Fruit fly (Drosophila melanogaster) whole organism, embryonic: ENCODE data around the gene CG13928.

Source experiments
- Antp ChIP-seq: fragments of 200-800 bp; sonication (Bioruptor generic); optimal IDR thresholded peaks from 3 replicates; lab custom pipeline; 2016; ENCODE audit warnings: missing biosample characterization, missing genetic modification characterization
- Asciz ChIP-seq: fragments of 200-800 bp; sonication (Bioruptor generic); optimal IDR thresholded peaks from 2 replicates; lab custom pipeline; 2017; ENCODE audit warnings: missing biosample characterization, mild to moderate bottlenecking, missing genetic modification characterization, missing genetic modification reagents
- CG1024 ChIP-seq: fragments of 200-800 bp; sonication (Bioruptor generic); IDR thresholded peaks from 2 replicates; pipeline ENCODE4 v1.3.6; 2022; ENCODE audit warnings: missing biosample characterization, missing genetic modification characterization
- CG10462 ChIP-seq: fragments of 200-800 bp; sonication (Bioruptor generic); optimal IDR thresholded peaks from 2 replicates; lab custom pipeline; 2016; ENCODE audit warnings: missing biosample characterization, missing genetic modification characterization
- CG10543 ChIP-seq: fragments of 200-800 bp; sonication (Bioruptor generic); optimal IDR thresholded peaks from 3 replicates; lab custom pipeline; 2017; ENCODE audit warnings: missing biosample characterization, mild to moderate bottlenecking, missing genetic modification characterization, moderate library complexity
- CG11696 ChIP-seq: fragments of 200-800 bp; sonication (Bioruptor generic); IDR thresholded peaks from 2 replicates; pipeline ENCODE4 v1.3.6; 2022; ENCODE audit warnings: missing biosample characterization, missing genetic modification characterization
- CG12071 ChIP-seq: fragments of 200-800 bp; sonication (Bioruptor generic); optimal IDR thresholded peaks from 3 replicates; lab custom pipeline; 2018; ENCODE audit warnings: missing biosample characterization, mild to moderate bottlenecking, missing genetic modification characterization
- CG15011 ChIP-seq: fragments of 200-800 bp; sonication (Bioruptor generic); optimal IDR thresholded peaks from 3 replicates; lab custom pipeline; 2018; ENCODE audit warnings: missing biosample characterization, mild to moderate bottlenecking, missing genetic modification characterization
- CG16813 ChIP-seq: fragments of 200-800 bp; sonication (Bioruptor generic); IDR thresholded peaks from 3 replicates; pipeline ENCODE4 v1.3.6; 2022; ENCODE audit warnings: missing biosample characterization, missing genetic modification characterization; ENCODE audit not compliant: partially characterized antibody
- CG18619 ChIP-seq: fragments of 200-800 bp; sonication (Bioruptor generic); optimal IDR thresholded peaks from 3 replicates; lab custom pipeline; 2017; ENCODE audit warnings: missing biosample characterization, mild to moderate bottlenecking, missing genetic modification characterization
- CG2199 ChIP-seq: fragments of 200-800 bp; sonication (Bioruptor generic); IDR thresholded peaks from 3 replicates; pipeline ENCODE4 v1.3.6; 2022; ENCODE audit warnings: missing biosample characterization, missing genetic modification characterization
- CG31365 ChIP-seq: fragments of 200-800 bp; sonication (Bioruptor generic); optimal IDR thresholded peaks from 2 replicates; lab custom pipeline; 2018; ENCODE audit warnings: missing biosample characterization, mild to moderate bottlenecking, missing genetic modification characterization
- CG3726 ChIP-seq: fragments of 200-800 bp; sonication (Bioruptor generic); IDR thresholded peaks from 3 replicates; pipeline ENCODE4, ENCODE4 v1.3.6; 2022; ENCODE audit warnings: missing biosample characterization, missing genetic modification characterization
- CG4730 ChIP-seq: fragments of 200-800 bp; sonication (Bioruptor generic); IDR thresholded peaks from 2 replicates; pipeline ENCODE4 v1.3.6; 2022; ENCODE audit warnings: missing biosample characterization, missing genetic modification characterization
- CG5953 ChIP-seq: fragments of 200-800 bp; sonication (Bioruptor generic); IDR thresholded peaks from 2 replicates; pipeline ENCODE4 v1.3.6; 2022; ENCODE audit warnings: missing biosample characterization, missing genetic modification characterization
- CG6683 ChIP-seq: fragments of 200-800 bp; sonication (Bioruptor generic); optimal IDR thresholded peaks from 2 replicates; lab custom pipeline; 2017; ENCODE audit warnings: missing biosample characterization, mild to moderate bottlenecking, missing genetic modification characterization, missing genetic modification reagents
- CG7556 ChIP-seq: fragments of 200-800 bp; sonication (Bioruptor generic); optimal IDR thresholded peaks from 2 replicates; lab custom pipeline; 2017; ENCODE audit warnings: missing biosample characterization, mild to moderate bottlenecking, missing genetic modification characterization
- CG7928 ChIP-seq: fragments of 200-800 bp; sonication (Bioruptor generic); optimal IDR thresholded peaks from 2 replicates; lab custom pipeline; 2017; ENCODE audit warnings: missing biosample characterization, mild to moderate bottlenecking, missing genetic modification characterization
- CG8281 ChIP-seq: fragments of 200-800 bp; sonication (Bioruptor generic); optimal IDR thresholded peaks from 2 replicates; lab custom pipeline; 2018; ENCODE audit warnings: missing biosample characterization, mild to moderate bottlenecking, missing genetic modification characterization, moderate library complexity
- CG9797 ChIP-seq: fragments of 200-800 bp; sonication (Bioruptor generic); optimal IDR thresholded peaks from 3 replicates; lab custom pipeline; 2018; ENCODE audit warnings: missing biosample characterization, mild to moderate bottlenecking, missing genetic modification characterization
- CG9932 ChIP-seq: fragments of 200-800 bp; sonication (Bioruptor generic); IDR thresholded peaks from 2 replicates; pipeline ENCODE4 v1.3.6; 2022; ENCODE audit warnings: missing biosample characterization, missing genetic modification characterization
- Dref ChIP-seq: fragments of 200-800 bp; sonication (Bioruptor generic); IDR thresholded peaks from 2 replicates; pipeline ENCODE4 v1.3.6; 2022; ENCODE audit warnings: missing biosample characterization, missing genetic modification characterization
- Gug ChIP-seq: fragments of 200-800 bp; sonication (Bioruptor generic); IDR thresholded peaks from 4 replicates; pipeline ENCODE4 v1.3.6; 2022; ENCODE audit warnings: missing biosample characterization, missing genetic modification characterization
- H15 ChIP-seq: fragments of 200-800 bp; sonication (Bioruptor generic); IDR thresholded peaks from 3 replicates; pipeline ENCODE4 v1.3.6; 2022; ENCODE audit warnings: missing biosample characterization, missing genetic modification characterization
- Hr3 ChIP-seq: fragments of 200-800 bp; sonication (Bioruptor generic); optimal IDR thresholded peaks from 3 replicates; lab custom pipeline; 2016; ENCODE audit warnings: missing biosample characterization, missing genetic modification characterization
- Hr39 ChIP-seq: fragments of >200 bp; optimal IDR thresholded peaks from 2 replicates; lab custom pipeline; 2017
- Lim3 ChIP-seq: fragments of 200-800 bp; sonication (Bioruptor generic); IDR thresholded peaks from 2 replicates; pipeline ENCODE4 v1.3.6; 2022; ENCODE audit warnings: missing biosample characterization, missing genetic modification characterization
- Max ChIP-seq: fragments of 200-800 bp; sonication (Bioruptor generic); optimal IDR thresholded peaks from 2 replicates; lab custom pipeline; 2016; ENCODE audit warnings: missing biosample characterization, mild to moderate bottlenecking, missing genetic modification characterization
- Meics ChIP-seq: fragments of 200-800 bp; sonication (Bioruptor generic); optimal IDR thresholded peaks from 2 replicates; lab custom pipeline; 2017; ENCODE audit warnings: missing biosample characterization, mild to moderate bottlenecking, missing genetic modification characterization
- Nf-YC ChIP-seq: fragments of 200-800 bp; optimal IDR thresholded peaks from 3 replicates; lab custom pipeline; 2019; ENCODE audit warnings: missing biosample characterization, mild to moderate bottlenecking, missing genetic modification characterization, moderate library complexity
- PHDP ChIP-seq: fragments of 200-800 bp; sonication (Bioruptor generic); optimal IDR thresholded peaks from 3 replicates; lab custom pipeline; 2018; ENCODE audit warnings: missing biosample characterization, mild to moderate bottlenecking, missing genetic modification characterization, moderate library complexity
- Six4 ChIP-seq: fragments of 200-800 bp; sonication (Bioruptor generic); optimal IDR thresholded peaks from 2 replicates; lab custom pipeline; 2016; ENCODE audit warnings: missing biosample characterization, missing genetic modification characterization
- Ssrp ChIP-seq: fragments of 200-800 bp; sonication (Bioruptor generic); optimal IDR thresholded peaks from 2 replicates; lab custom pipeline; 2018; ENCODE audit warnings: missing biosample characterization, mild to moderate bottlenecking, missing genetic modification characterization, moderate library complexity
- Xbp1 ChIP-seq: fragments of 200-800 bp; sonication (Bioruptor generic); optimal IDR thresholded peaks from 3 replicates; lab custom pipeline; 2016; ENCODE audit warnings: missing biosample characterization, mild to moderate bottlenecking, missing genetic modification characterization
- Xrp1 ChIP-seq: fragments of 200-800 bp; sonication (Bioruptor generic); IDR thresholded peaks from 2 replicates; pipeline ENCODE4 v1.3.6; 2022; ENCODE audit warnings: missing biosample characterization, missing genetic modification characterization
- abd-A ChIP-seq: fragments of 200-800 bp; sonication (Bioruptor generic); optimal IDR thresholded peaks from 3 replicates; lab custom pipeline; 2019; ENCODE audit warnings: missing biosample characterization, mild to moderate bottlenecking, missing genetic modification characterization, moderate library complexity
- ase ChIP-seq: fragments of 200-800 bp; sonication (Bioruptor generic); IDR thresholded peaks from 3 replicates; pipeline ENCODE4 v1.3.6; 2022; ENCODE audit warnings: missing biosample characterization, missing genetic modification characterization
- bab2 ChIP-seq: fragments of 200-800 bp; sonication (Bioruptor generic); optimal IDR thresholded peaks from 2 replicates; lab custom pipeline; 2016; ENCODE audit warnings: missing biosample characterization, missing genetic modification characterization
- chinmo ChIP-seq: fragments of 200-800 bp; sonication (Bioruptor generic); IDR thresholded peaks from 4 replicates; pipeline ENCODE4 v1.3.6; 2022; ENCODE audit warnings: missing biosample characterization, missing genetic modification characterization; ENCODE audit not compliant: partially characterized antibody
- da ChIP-seq: fragments of 200-800 bp; sonication (Bioruptor generic); optimal IDR thresholded peaks from 2 replicates; lab custom pipeline; 2016; ENCODE audit warnings: missing biosample characterization, missing genetic modification characterization
- danr ChIP-seq: fragments of 200-800 bp; sonication (Bioruptor generic); IDR thresholded peaks from 2 replicates; pipeline ENCODE4 v1.3.6; 2022; ENCODE audit warnings: missing biosample characterization, missing genetic modification characterization
- fu2 ChIP-seq: fragments of 200-800 bp; sonication (Bioruptor generic); optimal IDR thresholded peaks from 2 replicates; lab custom pipeline; 2016; ENCODE audit warnings: missing biosample characterization, missing genetic modification characterization
- kni ChIP-seq: fragments of 200-800 bp; sonication (Bioruptor generic); optimal IDR thresholded peaks from 3 replicates; lab custom pipeline; 2017; ENCODE audit warnings: mild to moderate bottlenecking, missing biosample characterization, missing genetic modification reagents, missing genetic modification characterization
- lbe ChIP-seq: fragments of 200-800 bp; sonication (Bioruptor generic); optimal IDR thresholded peaks from 2 replicates; lab custom pipeline; 2016; ENCODE audit warnings: missing biosample characterization, mild to moderate bottlenecking, missing genetic modification characterization
- salm ChIP-seq: fragments of 200-800 bp; sonication (Bioruptor generic); optimal IDR thresholded peaks from 2 replicates; lab custom pipeline; 2018; ENCODE audit warnings: missing biosample characterization, mild to moderate bottlenecking, missing genetic modification characterization
- slbo ChIP-seq: fragments of 200-800 bp; sonication (Bioruptor generic); IDR thresholded peaks from 2 replicates; pipeline ENCODE4 v1.3.6; 2022; ENCODE audit warnings: missing biosample characterization, missing genetic modification characterization
- sob ChIP-seq: fragments of 200-800 bp; sonication (Bioruptor generic); IDR thresholded peaks from 2 replicates; pipeline ENCODE4 v1.3.6; 2022; ENCODE audit warnings: missing biosample characterization, missing genetic modification characterization
- sqz ChIP-seq: fragments of 200-800 bp; sonication (Bioruptor generic); optimal IDR thresholded peaks from 3 replicates; lab custom pipeline; 2018; ENCODE audit warnings: missing biosample characterization, mild to moderate bottlenecking, missing genetic modification characterization
- sug ChIP-seq: fragments of 200-800 bp; optimal IDR thresholded peaks from 2 replicates; lab custom pipeline; 2019; ENCODE audit warnings: missing biosample characterization, mild to moderate bottlenecking, missing genetic modification characterization, moderate library complexity
- toy ChIP-seq: fragments of 200-800 bp; sonication (Bioruptor generic); IDR thresholded peaks from 2 replicates; pipeline ENCODE4 v1.3.6; 2022; ENCODE audit warnings: missing biosample characterization, missing genetic modification characterization
- unc-4 ChIP-seq: fragments of 200-800 bp; sonication (Bioruptor generic); IDR thresholded peaks from 2 replicates; pipeline ENCODE4 v1.3.6; 2022; ENCODE audit warnings: missing biosample characterization, missing genetic modification characterization; ENCODE audit not compliant: partially characterized antibody
- zen ChIP-seq: fragments of 200-800 bp; sonication (Bioruptor generic); optimal IDR thresholded peaks from 3 replicates; lab custom pipeline; 2018; ENCODE audit warnings: missing biosample characterization, mild to moderate bottlenecking, missing genetic modification characterization, moderate library complexity
- zen2 ChIP-seq: fragments of 200-800 bp; sonication (Bioruptor generic); IDR thresholded peaks from 3 replicates; pipeline ENCODE4 v1.3.6; 2022; ENCODE audit warnings: missing biosample characterization, missing genetic modification characterization; ENCODE audit not compliant: partially characterized antibody

Gene CG13928

dm6 chr3L:1664876-1665275, 36.7 kb upstream of the CG13928 start, which contains the start of the genes Srrm234 and CG7974 (continued):
- TF ChIP-seq kni (GFP tag; lab: Kevin White, UChicago) (no peak), lbe (GFP tag; lab: Kevin White, UChicago) (peak; percentile 31), CG12071 (GFP tag; lab: Kevin White, UChicago) (no peak), CG7928 (no peak), chinmo (GFP tag; lab: Robert Waterston, UW) (0 out of 4 replicates have a peak, but pooled peaks have one; percentile 5), unc-4 (0 out of 2 replicates have a peak, but pooled peaks have one; percentile 19), zen (tag; lab: Kevin White, UChicago) (no peak), Nf-YC (peak; percentile 13), salm (tag; lab: Kevin White, UChicago) (no peak), Lim3 (GFP tag; lab: Robert Waterston, UW) (no peak), Six4 (GFP tag; lab: Kevin White, UChicago) (no peak), ase (GFP tag; lab: Robert Waterston, UW) (no peak), CG2199 (GFP tag; lab: Robert Waterston, UW) (no peak), sqz (GFP tag; lab: Kevin White, UChicago) (no peak), H15 (GFP tag; lab: Robert Waterston, UW) (no peak), da (GFP tag; lab: Kevin White, UChicago) (no peak), fu2 (GFP tag; lab: Kevin White, UChicago) (no peak), CG18619 (no peak), zen2 (GFP tag; lab: Robert Waterston, UW) (no peak), CG6683 (GFP tag; lab: Kevin White, UChicago) (no peak), Max (GFP tag; lab: Kevin White, UChicago) (peak; percentile 3), CG5953 (GFP tag; lab: Robert Waterston, UW) (no peak), sug (tag; lab: Kevin White, UChicago) (no peak), CG9932 (GFP tag; lab: Robert Waterston, UW) (no peak), CG31365 (no peak), Gug (no peak), CG10462 (no peak), Meics (GFP tag; lab: Kevin White, UChicago) (no peak), danr (no peak), Asciz (GFP tag; lab: Kevin White, UChicago) (no peak), PHDP (no peak), CG7556 (GFP tag; lab: Kevin White, UChicago) (no peak), Xrp1 (GFP tag; lab: Robert Waterston, UW) (no peak), CG1024 (no peak), CG15011 (GFP tag; lab: Kevin White, UChicago) (no peak), CG3726 (GFP tag; lab: Robert Waterston, UW) (no peak), CG16813 (GFP tag; lab: Robert Waterston, UW) (no peak), Ssrp (tag; lab: Kevin White, UChicago) (no peak), Antp (GFP tag; lab: Kevin White, UChicago) (no peak), CG10543 (GFP tag; lab: Kevin White, UChicago) (no peak), slbo (no peak), Xbp1 (GFP tag; lab: Kevin White, UChicago) (no peak), CG4730 (GFP tag; lab: Robert Waterston, UW) (no peak), CG11696 (GFP tag; lab: Robert Waterston, UW) (no peak), CG9797 (GFP tag; lab: Kevin White, UChicago) (peak; percentile 93), Dref (no peak), Hr39 (lab: Kevin White, UChicago) (no peak), sob (GFP tag; lab: Robert Waterston, UW) (no peak), bab2 (GFP tag; lab: Kevin White, UChicago) (no peak), Hr3 (GFP tag; lab: Kevin White, UChicago) (no peak), abd-A (tag; lab: Kevin White, UChicago) (no peak), CG8281 (tag; lab: Kevin White, UChicago) (no peak), toy (GFP tag; lab: Robert Waterston, UW) (no peak)
